Fruit fly (Drosophila melanogaster): Measurements from ENCODE around the gene CG11865.

DNA sequence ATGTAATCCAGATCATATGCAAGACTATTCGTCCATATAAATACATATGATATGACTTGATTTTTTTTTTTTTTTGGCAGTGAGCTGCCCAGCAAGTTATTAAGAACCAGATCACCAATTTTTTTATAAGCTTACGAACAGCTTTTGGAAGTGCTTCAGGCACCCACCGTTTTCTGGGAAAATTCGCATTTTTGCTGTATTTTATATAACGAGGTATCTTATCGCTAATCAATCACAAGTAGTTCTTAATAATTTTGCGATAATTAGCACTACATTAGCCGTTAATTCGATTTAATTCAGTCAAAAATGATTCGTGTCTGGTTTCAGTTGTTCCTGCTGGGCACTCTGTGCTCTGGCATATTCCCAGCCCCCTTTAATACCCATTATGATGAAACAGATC lies 11.6 kb downstream of the CG11865 start, which contains the start of gene CG7631:
- no peak for TF ChIP-seq fru (GFP tag; optimal IDR thresholded peaks at IDR 0.05)
- TF ChIP-seq ey (GFP tag; optimal IDR thresholded peaks at IDR 0.05) = no peak
- no peak for TF ChIP-seq Sp1 (GFP tag; optimal IDR thresholded peaks at IDR 0.05)
- TF ChIP-seq dmrt93B (GFP tag; optimal IDR thresholded peaks at IDR 0.05) = no peak
- no peak for TF ChIP-seq Hr78 (GFP tag; optimal IDR thresholded peaks at IDR 0.05)
- no peak for TF ChIP-seq psq (GFP tag; optimal IDR thresholded peaks at IDR 0.05)
- no peak for TF ChIP-seq pan (optimal IDR thresholded peaks at IDR 0.05)
